Fruit fly (Drosophila melanogaster) whole organism, wandering third instar larva: ENCODE results near the gene pzg.

Source experiments
- Dif ChIP-seq: fragments of 200-275, 200-300 bp; sonication (Bioruptor generic); optimal IDR thresholded peaks from 2 replicates; lab custom pipeline; 2018; ENCODE audit warnings: missing biosample characterization, missing genetic modification characterization; ENCODE audit not compliant: partially characterized antibody
- Hnf4 ChIP-seq: fragments of 200-800 bp; sonication (Bioruptor generic); optimal IDR thresholded peaks from 2 replicates; lab custom pipeline; 2016; ENCODE audit warnings: missing biosample characterization, mild to moderate bottlenecking, missing genetic modification characterization
- Hr83 ChIP-seq: fragments of 200-300 bp; sonication (Bioruptor generic); optimal IDR thresholded peaks from 2 replicates; lab custom pipeline; 2016; ENCODE audit warnings: missing biosample characterization, mild to moderate bottlenecking, missing genetic modification characterization, moderate library complexity; ENCODE audit not compliant: poor library complexity, severe bottlenecking
- Jra ChIP-seq: sonication (Bioruptor generic); optimal IDR thresholded peaks from 2 replicates; lab custom pipeline; 2016; ENCODE audit warnings: missing biosample characterization, missing genetic modification characterization
- Rel ChIP-seq, 2 experiments: fragments of 200-800 bp; sonication (Bioruptor generic) in 1 of 2; optimal IDR thresholded peaks; 2 replicates in 1 of 2; 3 replicates in 1 of 2; lab custom pipeline; 2016 to 2019; ENCODE audit warnings: mild to moderate bottlenecking in 2 of 2, missing biosample characterization in 2 of 2, missing genetic modification characterization in 2 of 2, moderate library complexity in 1 of 2
- Sp1 ChIP-seq: fragments of 200-800 bp; sonication (Bioruptor generic); optimal IDR thresholded peaks from 3 replicates; lab custom pipeline; 2019; ENCODE audit warnings: missing biosample characterization, mild to moderate bottlenecking, missing genetic modification characterization, moderate library complexity
- Vsx2 ChIP-seq: fragments of 200-300, 225-300 bp; sonication (Bioruptor generic); optimal IDR thresholded peaks from 2 replicates; lab custom pipeline; 2018; ENCODE audit warnings: missing biosample characterization, missing genetic modification characterization; ENCODE audit not compliant: partially characterized antibody
- brk ChIP-seq: fragments of 200-800 bp; sonication (Bioruptor generic); optimal IDR thresholded peaks from 2 replicates; lab custom pipeline; 2016; ENCODE audit warnings: missing biosample characterization, mild to moderate bottlenecking, missing genetic modification characterization
- foxo ChIP-seq, 2 experiments: fragments of 200-800 bp; sonication (Bioruptor generic); optimal IDR thresholded peaks; 2 replicates in 1 of 2; 3 replicates in 1 of 2; lab custom pipeline; 2016 to 2017; ENCODE audit warnings: missing biosample characterization in 2 of 2, missing genetic modification characterization in 2 of 2
- h ChIP-seq: fragments of 200-800 bp; sonication (Bioruptor generic); optimal IDR thresholded peaks from 3 replicates; lab custom pipeline; 2016; ENCODE audit warnings: missing biosample characterization, mild to moderate bottlenecking, missing genetic modification characterization
- lola ChIP-seq: fragments of >200 bp; optimal IDR thresholded peaks from 2 replicates; lab custom pipeline; 2017; ENCODE audit warnings: missing biosample characterization, missing genetic modification characterization
- psq ChIP-seq: fragments of 200-800 bp; sonication (Bioruptor generic); optimal IDR thresholded peaks from 3 replicates; lab custom pipeline; 2017; ENCODE audit warnings: missing biosample characterization, mild to moderate bottlenecking, missing genetic modification characterization, moderate library complexity

dm6 chr3L:21238377-21238776, 47.5 kb upstream of the pzg start:
- TF ChIP-seq Rel (GFP tag; optimal IDR thresholded peaks at IDR 0.05; lab: Kevin White, UChicago) (no peak), Rel (tag; optimal IDR thresholded peaks at IDR 0.05; lab: Kevin White, UChicago) (no peak), Vsx2 (GFP tag; lab: Kevin White, UChicago) (no peak), brk (no peak), Sp1 (no peak), psq (GFP tag; lab: Kevin White, UChicago) (no peak), h (GFP tag; lab: Kevin White, UChicago) (no peak), foxo (GFP tag; optimal IDR thresholded peaks at IDR 0.05; lab: Kevin White, UChicago) (no peak), lola (no peak), Hnf4 (GFP tag; lab: Kevin White, UChicago) (no peak), Hr83 (GFP tag; lab: Kevin White, UChicago) (no peak), Dif (GFP tag; lab: Kevin White, UChicago) (no peak), Jra (no peak)
